Fruit fly (Drosophila melanogaster) whole organism, larva: ENCODE results near the gene Prosbeta3.

ENCODE experiments used
- noc ChIP-seq: fragments of 200-800 bp; sonication (Bioruptor generic); optimal IDR thresholded peaks from 3 replicates; lab custom pipeline; 2019; ENCODE audit warnings: missing biosample characterization, mild to moderate bottlenecking, missing genetic modification characterization, moderate library complexity

Gene Prosbeta3

DNA sequence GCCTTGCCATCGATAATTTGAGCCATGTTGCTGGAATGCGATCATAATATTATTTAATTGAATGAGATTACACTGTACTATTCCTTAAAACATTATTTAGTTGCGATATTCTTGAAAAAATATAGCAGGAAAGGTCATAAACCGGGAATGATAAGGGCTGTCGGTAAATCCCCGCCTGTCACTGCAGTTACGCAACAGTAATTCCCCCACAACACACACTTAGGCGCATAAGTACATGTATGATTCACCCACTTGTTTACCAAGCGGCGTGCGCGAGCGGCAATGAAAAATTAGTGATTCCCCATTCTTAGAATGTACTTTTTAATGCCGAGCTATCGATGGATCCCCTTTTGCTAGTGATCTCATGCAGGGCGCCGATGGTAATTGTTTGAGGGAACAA, 37.6 kb upstream of the Prosbeta3 start:
- no peak for TF ChIP-seq noc (tag; lab: Kevin White, UChicago)

DNA sequence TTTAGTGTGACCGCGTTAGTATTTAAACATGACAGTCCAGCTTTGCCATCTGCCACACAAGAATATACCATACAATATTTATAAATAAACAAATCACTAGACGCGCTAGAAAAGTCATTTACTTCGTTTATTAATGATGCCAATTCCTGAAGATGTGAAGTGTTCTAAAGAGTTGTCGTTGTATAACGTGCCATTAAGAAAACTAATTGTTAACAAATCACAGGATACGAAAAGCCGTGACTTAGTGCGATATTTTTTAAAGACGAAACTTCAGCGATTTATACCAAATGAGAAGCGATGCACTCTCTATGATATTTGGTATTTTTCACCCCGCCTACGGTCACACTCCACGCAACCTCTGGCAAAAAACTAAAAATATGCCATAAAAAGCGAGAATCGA, 33.4 kb upstream of the Prosbeta3 start, which contains the start of gene neur:
Gene neur (minus strand): TSS at position 24 of the 400 bp plus-strand sequence.
- TF ChIP-seq noc (tag; lab: Kevin White, UChicago), result no peak

DNA sequence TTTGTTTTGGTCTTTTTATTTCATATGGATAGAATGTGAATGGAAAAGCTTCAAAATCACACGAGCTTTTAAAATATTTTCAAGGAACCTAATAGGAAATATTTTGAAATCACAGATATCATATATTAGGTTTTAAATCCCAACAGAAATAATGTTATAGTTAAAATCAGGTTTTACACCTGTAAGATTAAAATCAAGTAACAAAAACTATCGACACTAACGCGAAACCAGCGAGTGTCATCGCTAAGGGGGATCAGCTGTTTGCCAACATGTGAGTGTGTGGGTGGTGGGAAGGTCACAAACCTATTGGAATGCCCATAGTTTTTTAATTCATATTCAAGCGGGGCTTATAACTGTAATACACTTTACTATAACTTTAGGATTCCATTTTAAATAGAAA, 32.6 kb upstream of the Prosbeta3 start, which contains the start of gene hyx:
Gene hyx (plus strand): TSS at position 109 of the 400 bp plus-strand sequence.
- TF ChIP-seq noc (tag; lab: Kevin White, UChicago), result no peak

DNA sequence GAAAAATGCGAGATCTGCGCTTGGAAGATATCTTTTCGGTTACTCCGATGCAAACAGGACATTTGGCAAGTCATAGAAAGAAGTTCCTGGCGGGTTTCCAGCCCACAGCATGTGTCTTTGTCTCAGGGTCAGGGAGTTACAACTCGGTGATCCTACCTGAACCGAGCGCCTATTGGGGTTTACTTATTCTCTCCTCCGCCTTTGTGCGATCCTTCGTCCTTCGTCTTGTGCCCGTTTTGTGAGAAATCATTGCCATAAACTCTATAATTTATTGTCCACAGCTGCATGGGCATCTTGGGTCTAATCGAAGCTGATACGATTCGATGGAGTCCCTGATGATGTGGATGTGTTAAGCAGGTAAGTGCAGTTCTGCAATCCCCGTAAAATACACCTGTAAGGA, 31.9 kb upstream of the Prosbeta3 start:
- no peak for TF ChIP-seq noc (tag; lab: Kevin White, UChicago)

DNA sequence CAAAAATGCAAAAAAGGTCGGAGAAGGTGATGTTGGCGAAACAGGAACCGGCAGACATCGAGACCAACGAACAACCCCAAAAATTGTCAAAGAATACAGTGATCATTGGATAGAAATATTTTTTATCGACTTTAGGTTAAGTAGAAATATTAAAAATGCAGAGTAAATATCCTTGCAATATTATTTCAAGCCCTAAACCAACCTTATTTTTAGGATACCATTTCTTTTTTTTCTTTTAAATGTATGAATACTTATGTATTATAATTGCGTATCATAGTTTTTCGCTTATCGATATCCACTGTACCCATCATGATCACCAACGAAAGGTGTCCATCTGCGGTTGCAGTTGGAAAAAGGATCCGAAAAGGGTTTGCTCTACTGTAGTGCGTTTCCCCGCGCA, 29.2 kb upstream of the Prosbeta3 start:
- TF ChIP-seq noc (tag; lab: Kevin White, UChicago), result no peak

DNA sequence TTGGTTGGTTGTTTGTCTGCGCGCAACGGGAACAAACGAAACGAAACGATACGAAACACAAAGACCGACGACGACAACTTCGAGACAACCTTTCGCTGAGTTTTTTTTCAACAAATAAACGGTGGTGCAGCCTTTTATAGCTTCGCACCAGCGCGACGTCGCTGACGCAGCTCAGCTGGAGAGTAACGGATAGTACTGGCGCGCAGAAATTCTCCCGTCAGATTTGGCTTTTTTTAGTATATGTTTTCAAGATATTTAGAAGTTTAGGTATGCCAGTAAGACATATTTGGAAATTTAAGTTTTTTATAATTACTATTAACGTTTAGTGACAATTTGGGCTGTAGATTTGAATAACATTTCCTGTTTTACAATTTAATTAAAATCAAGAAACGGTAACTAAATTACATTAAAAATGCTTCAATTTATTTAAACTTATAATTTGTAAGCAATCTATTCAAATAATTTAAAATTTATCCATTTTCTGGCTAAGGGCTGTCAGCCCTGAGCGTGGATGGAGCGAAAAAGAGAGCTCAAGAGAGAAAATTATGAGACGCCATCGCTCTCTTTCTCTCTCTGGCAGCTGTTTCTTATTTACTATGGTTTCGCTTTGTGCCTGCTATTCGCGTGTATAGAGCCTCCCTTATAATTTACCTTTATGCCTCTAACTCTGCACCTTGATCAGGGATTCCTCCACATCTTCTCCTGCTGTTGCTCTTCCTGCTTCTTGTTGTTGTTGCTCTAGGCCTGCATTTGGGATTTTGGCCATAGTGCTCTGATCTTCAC, 27.8 kb upstream of the Prosbeta3 start:
- TF ChIP-seq noc (tag; lab: Kevin White, UChicago), result peak; percentile 93

DNA sequence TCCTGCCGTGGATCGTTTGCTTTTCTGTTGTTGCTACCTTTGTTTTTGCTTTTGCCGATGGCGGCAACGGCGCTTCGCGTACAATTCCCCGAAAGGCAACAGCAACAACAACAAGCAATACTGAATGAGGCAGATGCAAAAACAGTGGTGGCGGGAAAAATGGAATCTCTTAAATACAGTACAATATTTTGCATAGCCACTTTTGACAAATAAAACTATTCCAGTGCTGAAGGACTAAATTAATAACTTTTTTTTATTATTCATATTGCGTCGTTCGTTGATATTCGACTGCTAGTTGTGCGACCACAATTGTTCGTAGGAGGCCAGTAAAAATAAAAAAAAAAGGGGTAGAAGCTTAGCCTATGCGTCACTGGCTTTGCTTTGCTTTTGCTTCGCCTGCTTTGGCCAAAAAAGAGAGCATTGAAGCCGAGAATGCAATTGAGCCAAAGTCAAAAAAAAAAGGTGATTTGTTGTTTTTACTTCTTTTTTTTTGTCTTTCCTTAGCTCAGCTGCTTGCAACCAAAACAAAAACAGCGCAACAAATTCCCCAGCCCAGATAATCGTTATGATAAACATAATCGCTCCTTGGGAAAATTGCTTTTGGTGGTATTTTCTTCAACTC, 25.9 kb upstream of the Prosbeta3 start:
- peak; percentile 85 for TF ChIP-seq noc (tag; lab: Kevin White, UChicago)

DNA sequence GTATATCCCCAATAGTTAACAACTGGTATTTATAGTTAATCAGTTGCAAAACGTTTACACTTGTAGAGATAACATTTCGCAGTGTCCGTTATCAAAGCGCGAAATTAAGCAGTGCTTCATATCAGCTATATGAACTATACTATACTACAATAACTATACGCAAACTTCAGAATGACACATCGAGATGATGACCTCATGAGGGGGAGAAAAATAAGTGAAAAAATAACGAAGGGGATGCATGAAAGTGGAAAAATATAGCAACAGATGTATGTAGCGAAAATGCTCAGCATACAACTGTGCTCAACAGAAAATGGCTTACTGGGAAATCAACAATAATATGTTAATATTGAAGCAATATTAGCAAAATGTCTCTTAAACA, 24.7 kb upstream of the Prosbeta3 start:
- TF ChIP-seq noc (tag; lab: Kevin White, UChicago), result no peak

DNA sequence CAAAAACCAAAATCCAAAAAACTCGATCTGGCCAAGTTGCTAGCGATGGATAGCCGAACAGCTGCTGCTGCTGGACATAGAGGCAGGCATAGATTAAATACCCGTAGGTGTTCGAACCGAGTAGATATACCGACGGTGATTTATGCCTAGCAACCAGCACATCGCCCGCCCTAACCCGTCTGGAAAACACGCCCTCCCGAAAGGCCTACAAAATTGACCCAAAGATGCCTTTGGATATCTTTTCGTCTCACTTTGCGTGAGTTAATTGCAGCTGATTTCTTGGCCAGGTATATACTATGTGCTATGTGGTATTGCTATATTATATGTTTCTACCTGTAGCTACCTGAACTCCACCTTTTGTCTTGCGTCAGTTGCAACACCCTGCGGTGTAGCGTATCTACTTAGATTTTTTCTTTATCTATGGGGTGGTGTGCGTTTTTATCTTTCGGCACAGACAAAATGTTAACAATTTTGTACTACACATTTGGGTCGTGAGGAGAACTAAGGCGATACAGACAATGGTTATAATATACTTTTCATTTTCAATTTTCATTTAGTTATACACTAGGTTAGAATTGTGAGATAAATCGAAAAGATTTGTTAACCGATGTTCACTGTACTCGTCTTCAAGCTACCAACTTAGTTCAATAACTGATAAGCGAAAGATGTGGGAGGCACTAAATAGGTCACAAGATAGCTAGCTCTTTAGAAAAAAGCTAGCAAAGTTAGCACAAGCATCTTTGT, 24.2 kb upstream of the Prosbeta3 start:
- TF ChIP-seq noc (tag; lab: Kevin White, UChicago), result no peak

DNA sequence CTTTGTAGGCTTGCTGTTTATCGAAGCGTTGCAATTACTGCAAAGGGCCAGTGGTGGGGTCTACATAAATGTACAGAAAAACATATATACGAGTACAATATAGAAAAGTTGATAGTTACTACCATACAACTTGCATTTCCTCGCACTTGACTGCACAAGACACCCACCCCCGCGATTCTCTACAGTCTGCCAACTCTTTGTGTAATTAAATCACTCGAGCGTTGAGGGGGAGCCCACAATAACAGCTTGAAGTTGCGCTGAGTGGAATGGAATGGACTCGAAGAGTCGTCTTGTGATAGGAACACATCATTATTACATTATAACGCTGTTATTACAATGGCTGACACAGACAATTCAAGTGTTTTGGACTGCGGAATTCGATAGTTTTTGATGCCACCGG, 23.4 kb upstream of the Prosbeta3 start:
- no peak for TF ChIP-seq noc (tag; lab: Kevin White, UChicago)

DNA sequence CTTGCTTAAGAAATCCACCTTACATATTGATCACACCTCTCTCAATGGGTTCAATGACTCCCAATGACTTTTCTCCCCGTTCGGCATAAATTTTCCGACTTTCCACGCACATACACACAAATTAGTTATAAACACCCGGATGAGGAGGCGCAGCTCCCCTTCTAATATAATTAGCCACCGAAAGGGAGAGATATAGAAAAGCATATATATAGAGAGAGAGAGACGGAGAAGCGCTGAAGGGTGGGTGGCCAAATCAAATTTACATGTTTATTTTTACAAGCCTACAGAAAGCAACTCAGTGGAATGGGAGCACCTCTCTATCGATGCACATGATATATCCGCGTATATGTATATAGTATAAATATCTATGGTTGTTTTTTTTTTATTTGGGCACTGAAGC, 22.7 kb upstream of the Prosbeta3 start:
- TF ChIP-seq noc (tag; lab: Kevin White, UChicago), result no peak

DNA sequence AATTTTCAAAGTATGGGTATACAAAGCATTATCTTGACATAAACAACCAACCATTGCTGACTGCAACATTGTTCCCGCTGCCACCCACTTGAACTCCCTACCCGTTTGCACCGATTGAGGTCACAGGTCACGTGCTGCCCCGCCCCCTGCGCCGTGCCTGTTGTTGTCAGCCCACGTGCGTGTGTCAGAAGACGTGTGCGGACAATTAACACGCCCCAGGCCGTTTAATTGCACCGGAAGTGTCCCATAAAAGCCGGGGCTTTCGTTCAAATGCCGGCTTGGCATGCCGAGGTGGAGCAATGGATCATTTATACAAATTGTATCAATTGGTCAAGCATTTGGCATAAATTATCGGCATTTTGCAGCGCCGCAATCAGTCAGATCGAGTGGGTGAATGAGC, 21.1 kb upstream of the Prosbeta3 start:
- no peak for TF ChIP-seq noc (tag; lab: Kevin White, UChicago)

DNA sequence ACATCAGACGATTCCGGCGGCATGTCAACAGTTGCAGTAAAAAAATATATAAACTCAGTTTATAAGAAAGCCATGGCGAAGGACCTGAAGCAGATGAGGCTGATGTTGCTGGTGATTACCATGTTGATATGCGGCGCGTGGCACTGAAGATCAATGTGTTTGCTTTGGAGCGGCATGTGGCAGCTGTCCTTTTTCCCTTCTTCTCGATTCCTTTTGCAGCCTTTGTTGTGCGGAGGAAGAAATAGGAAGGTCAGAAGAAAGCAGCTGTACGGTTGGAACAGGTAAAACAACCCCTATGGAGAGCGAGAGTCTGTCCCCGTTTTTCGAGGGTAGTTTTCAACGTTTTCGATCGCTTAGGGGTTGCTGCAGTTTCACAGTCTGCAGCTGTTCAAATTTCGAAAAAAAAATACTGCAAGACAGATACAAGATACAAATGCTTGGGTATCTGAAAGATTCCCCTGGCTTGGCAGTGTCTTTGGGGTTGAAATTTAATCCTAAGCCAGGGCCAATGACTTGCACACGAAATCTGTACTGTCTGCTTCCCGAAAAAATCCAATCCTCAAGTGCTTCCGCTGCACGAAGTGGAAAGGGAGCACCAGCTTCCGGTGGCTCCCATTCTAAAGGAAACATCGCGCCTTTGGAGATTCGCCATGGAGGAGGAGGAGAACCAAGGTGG, 18.9 kb upstream of the Prosbeta3 start:
- TF ChIP-seq noc (tag; lab: Kevin White, UChicago), result no peak

DNA sequence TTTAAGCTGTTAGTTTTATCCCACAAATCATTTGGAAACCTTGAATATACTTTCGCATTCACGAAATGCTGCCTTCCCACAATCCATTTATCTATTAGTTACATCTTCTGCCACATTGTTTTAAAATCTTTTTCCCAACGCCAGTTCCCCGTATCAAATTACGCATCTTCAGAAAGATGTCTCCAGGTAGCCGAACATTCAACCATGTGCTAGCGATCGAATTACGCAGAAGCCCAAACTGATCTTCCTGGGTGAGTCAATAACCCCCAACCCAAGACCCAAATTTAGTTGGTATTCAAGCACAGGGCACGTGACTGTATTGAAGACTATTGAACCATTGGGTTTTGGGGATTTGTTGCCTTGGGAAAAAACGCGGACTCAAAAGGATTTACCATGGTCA, 17.9 kb upstream of the Prosbeta3 start:
- no peak for TF ChIP-seq noc (tag; lab: Kevin White, UChicago)

DNA sequence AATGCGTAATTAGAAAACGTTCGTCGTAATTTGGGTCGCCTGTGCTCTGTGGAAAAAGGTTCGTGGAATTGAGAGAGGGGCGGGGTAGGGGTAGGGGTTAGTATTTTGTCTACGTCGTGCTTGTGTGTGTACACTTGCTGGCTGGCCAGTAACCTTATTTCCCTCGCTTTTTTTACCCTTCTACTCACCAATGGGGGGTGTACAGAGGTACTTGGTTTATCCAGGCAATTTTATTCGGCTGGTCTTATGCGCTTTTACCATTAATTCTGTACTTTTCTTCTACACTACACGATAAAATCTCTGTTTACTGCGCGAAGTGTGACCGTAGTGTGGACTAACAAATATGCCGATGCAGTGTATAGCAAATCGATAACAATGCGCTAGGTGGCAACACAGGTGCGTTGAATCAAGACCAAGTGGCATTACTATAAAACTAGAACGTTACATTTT, 13.7 kb upstream of the Prosbeta3 start, which contains the start of gene tgo:
Gene tgo (minus strand): TSS at position 334 of the 450 bp plus-strand sequence.
- TF ChIP-seq noc (tag; lab: Kevin White, UChicago), result peak; percentile 41
